Worm (Caenorhabditis elegans): ENCODE results near the gene F08F1.3.
"Not testable (repeated sequence)": the region's sequence is repeated elsewhere in the genome, so short reads cannot be mapped to it uniquely, and the experiment has no call there.

- TF ChIP-seq dao-5, him-1 (tag; optimal IDR thresholded peaks at IDR 0.05): not testable (repeated sequence)
These were observed 17.9 kb upstream of the F08F1.3 start, which contains the start of gene F08F1.9 for ce11 chrX:8410754-8411153.
